Worm (Caenorhabditis elegans): ENCODE data around the gene F55A11.7.

DNA sequence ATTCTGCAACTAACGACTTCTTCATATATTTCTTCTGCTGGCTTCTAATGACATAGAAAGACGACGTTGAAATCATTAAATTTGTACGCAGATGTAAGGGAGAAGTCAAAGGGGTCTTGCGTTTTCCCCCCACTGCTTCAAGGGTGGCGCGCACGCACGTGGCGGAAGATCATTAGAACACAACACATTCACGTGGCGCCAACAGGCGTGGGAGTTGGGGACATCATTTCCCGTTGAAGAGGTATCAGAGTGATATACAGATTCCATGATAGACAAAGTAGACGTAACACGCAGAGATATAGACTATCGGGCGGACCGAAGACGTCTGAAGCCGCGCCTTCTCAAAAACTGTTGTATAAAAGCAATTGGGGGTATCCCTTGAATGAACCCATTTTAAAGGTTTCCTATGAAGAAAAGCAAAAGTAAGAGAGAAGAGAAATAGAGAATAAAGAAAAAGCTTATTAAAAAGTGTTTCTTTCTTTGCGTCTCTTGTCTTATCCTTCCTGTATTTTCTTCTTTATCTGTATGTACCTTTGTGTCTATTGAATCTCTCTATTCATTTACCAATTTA is 12.1 kb upstream of the F55A11.7 start:
- no peak for TF ChIP-seq pqm-1 (tag; optimal IDR thresholded peaks at IDR 0.05)
- no peak for TF ChIP-seq hif-1 (tag; optimal IDR thresholded peaks at IDR 0.05)
- TF ChIP-seq dpl-1 (GFP tag; optimal IDR thresholded peaks at IDR 0.05), result peak; percentile 13
- no peak for TF ChIP-seq unc-39 (tag; optimal IDR thresholded peaks at IDR 0.05)
- TF ChIP-seq T20F7.1 (GFP tag; optimal IDR thresholded peaks at IDR 0.05), result no peak

All from whole organism, L4 larva.